Fruit fly (Drosophila melanogaster) whole organism, embryonic: ENCODE data around the gene CG10584.

Experiments
- Aef1 ChIP-seq: fragments of 200-800 bp; sonication (Bioruptor generic); IDR thresholded peaks from 3 replicates; pipeline ENCODE4 v1.3.6; 2022; ENCODE audit warnings: missing biosample characterization, missing genetic modification characterization
- Bgb ChIP-seq: fragments of 200-800 bp; sonication (Bioruptor generic); IDR thresholded peaks from 2 replicates; pipeline ENCODE4 v1.3.6; 2022; ENCODE audit warnings: missing biosample characterization, missing genetic modification characterization; ENCODE audit not compliant: partially characterized antibody
- Blimp-1 ChIP-seq: fragments of 200-800 bp; sonication (Bioruptor generic); optimal IDR thresholded peaks from 3 replicates; lab custom pipeline; 2018; ENCODE audit warnings: missing biosample characterization, missing genetic modification characterization, mild to moderate bottlenecking, moderate library complexity, missing genetic modification reagents
- CG1024 ChIP-seq: fragments of 200-800 bp; sonication (Bioruptor generic); IDR thresholded peaks from 2 replicates; pipeline ENCODE4 v1.3.6; 2022; ENCODE audit warnings: missing biosample characterization, missing genetic modification characterization
- CG10321 ChIP-seq: fragments of 200-800 bp; sonication (Bioruptor generic); IDR thresholded peaks from 2 replicates; pipeline ENCODE4 v1.3.6; 2022; ENCODE audit warnings: missing biosample characterization, missing genetic modification characterization
- CG10431 ChIP-seq: fragments of 200-800 bp; sonication (Bioruptor generic); optimal IDR thresholded peaks from 3 replicates; lab custom pipeline; 2018; ENCODE audit warnings: missing biosample characterization, mild to moderate bottlenecking, missing genetic modification characterization
- CG12769 ChIP-seq: fragments of 200-800 bp; sonication (Bioruptor generic); optimal IDR thresholded peaks from 2 replicates; lab custom pipeline; 2019; ENCODE audit warnings: missing biosample characterization, mild to moderate bottlenecking, missing genetic modification characterization, moderate library complexity
- CG13894 ChIP-seq: fragments of 200-800 bp; sonication (Bioruptor generic); optimal IDR thresholded peaks from 3 replicates; lab custom pipeline; 2018; ENCODE audit warnings: missing biosample characterization, mild to moderate bottlenecking, missing genetic modification characterization, moderate library complexity
- CG15269 ChIP-seq: fragments of 200-800 bp; sonication (Bioruptor generic); optimal IDR thresholded peaks from 2 replicates; lab custom pipeline; 2018; ENCODE audit warnings: missing biosample characterization, mild to moderate bottlenecking, missing genetic modification characterization, moderate library complexity
- CG1832 ChIP-seq: fragments of 200-800 bp; sonication (Bioruptor generic); optimal IDR thresholded peaks from 2 replicates; lab custom pipeline; 2017; ENCODE audit warnings: missing biosample characterization, mild to moderate bottlenecking, missing genetic modification characterization, inconsistent platforms
- CG18764 ChIP-seq: fragments of 200-800 bp; sonication (Bioruptor generic); optimal IDR thresholded peaks from 3 replicates; lab custom pipeline; 2016; ENCODE audit warnings: missing biosample characterization, missing genetic modification characterization
- CG31224 ChIP-seq: fragments of 200-800 bp; sonication (Bioruptor generic); IDR thresholded peaks from 2 replicates; pipeline ENCODE4 v1.3.6; 2022; ENCODE audit warnings: missing biosample characterization, missing genetic modification characterization
- CG31388 ChIP-seq: fragments of 200-800 bp; sonication (Bioruptor generic); optimal IDR thresholded peaks from 2 replicates; lab custom pipeline; 2016; ENCODE audit warnings: missing biosample characterization, missing genetic modification characterization
- CG3281 ChIP-seq: fragments of 200-800 bp; sonication (Bioruptor generic); optimal IDR thresholded peaks from 3 replicates; lab custom pipeline; 2017; ENCODE audit warnings: missing biosample characterization, mild to moderate bottlenecking, missing genetic modification characterization
- CG34224 ChIP-seq: fragments of 200-800 bp; sonication (Bioruptor generic); IDR thresholded peaks from 3 replicates; pipeline ENCODE4 v1.3.6; 2022; ENCODE audit warnings: missing biosample characterization, missing genetic modification characterization; ENCODE audit not compliant: partially characterized antibody
- CG3995 ChIP-seq: fragments of 200-800 bp; sonication (Bioruptor generic); optimal IDR thresholded peaks from 3 replicates; lab custom pipeline; 2016; ENCODE audit warnings: missing biosample characterization, missing genetic modification characterization
- CG6683 ChIP-seq: fragments of 200-800 bp; sonication (Bioruptor generic); optimal IDR thresholded peaks from 2 replicates; lab custom pipeline; 2017; ENCODE audit warnings: missing biosample characterization, mild to moderate bottlenecking, missing genetic modification characterization, missing genetic modification reagents
- CG6791 ChIP-seq: fragments of 200-800 bp; sonication (Bioruptor generic); IDR thresholded peaks from 3 replicates; pipeline ENCODE4 v1.3.6; 2022; ENCODE audit warnings: missing biosample characterization, missing genetic modification characterization; ENCODE audit not compliant: partially characterized antibody
- CG7928 ChIP-seq: fragments of 200-800 bp; sonication (Bioruptor generic); optimal IDR thresholded peaks from 2 replicates; lab custom pipeline; 2017; ENCODE audit warnings: missing biosample characterization, mild to moderate bottlenecking, missing genetic modification characterization
- CG8290 ChIP-seq, 3 experiments: fragments of 200-800 bp; sonication (Bioruptor generic); optimal IDR thresholded peaks; 2 replicates each; lab custom pipeline; 2016 to 2019; ENCODE audit warnings: missing biosample characterization in 3 of 3, missing genetic modification characterization in 3 of 3, mild to moderate bottlenecking in 2 of 3, moderate library complexity in 1 of 3
- CG9797 ChIP-seq: fragments of 200-800 bp; sonication (Bioruptor generic); optimal IDR thresholded peaks from 3 replicates; lab custom pipeline; 2018; ENCODE audit warnings: missing biosample characterization, mild to moderate bottlenecking, missing genetic modification characterization
- CG9876 ChIP-seq: fragments of 200-800 bp; sonication (Bioruptor generic); optimal IDR thresholded peaks from 2 replicates; lab custom pipeline; 2016; ENCODE audit warnings: missing biosample characterization, missing genetic modification characterization
- CoRest ChIP-seq: fragments of 200-800 bp; sonication (Bioruptor generic); optimal IDR thresholded peaks from 3 replicates; lab custom pipeline; 2018; ENCODE audit warnings: missing biosample characterization, mild to moderate bottlenecking, missing genetic modification characterization, moderate library complexity
- Ets97D ChIP-seq: fragments of 200-800 bp; sonication (Bioruptor generic); optimal IDR thresholded peaks from 3 replicates; lab custom pipeline; 2016; ENCODE audit warnings: missing biosample characterization, missing genetic modification characterization
- Gsc ChIP-seq: fragments of 200-800 bp; sonication (Bioruptor generic); IDR thresholded peaks from 2 replicates; pipeline ENCODE4 v1.3.6; 2022; ENCODE audit warnings: missing biosample characterization, missing genetic modification characterization
- Hr39 ChIP-seq: fragments of >200 bp; optimal IDR thresholded peaks from 2 replicates; lab custom pipeline; 2017
- Lhr ChIP-seq: fragments of 200-800 bp; sonication (Bioruptor generic); optimal IDR thresholded peaks from 3 replicates; lab custom pipeline; 2017; ENCODE audit warnings: mild to moderate bottlenecking, missing biosample characterization, missing genetic modification reagents, missing genetic modification characterization
- Lim3 ChIP-seq: fragments of 200-800 bp; sonication (Bioruptor generic); IDR thresholded peaks from 2 replicates; pipeline ENCODE4 v1.3.6; 2022; ENCODE audit warnings: missing biosample characterization, missing genetic modification characterization
- Nf-YB ChIP-seq: fragments of 200-800 bp; sonication (Bioruptor generic); optimal IDR thresholded peaks from 3 replicates; lab custom pipeline; 2019; ENCODE audit warnings: missing biosample characterization, mild to moderate bottlenecking, missing genetic modification characterization, moderate library complexity
- Oaz ChIP-seq: fragments of 200-800 bp; sonication (Bioruptor generic); IDR thresholded peaks from 2 replicates; pipeline ENCODE4 v1.3.6; 2022; ENCODE audit warnings: missing biosample characterization, missing genetic modification characterization
- Sin3A ChIP-seq: fragments of >200 bp; optimal IDR thresholded peaks from 2 replicates; lab custom pipeline; 2018
- Sry-β ChIP-seq: fragments of 200-800 bp; sonication (Bioruptor generic); optimal IDR thresholded peaks from 2 replicates; lab custom pipeline; 2018; ENCODE audit warnings: missing biosample characterization, mild to moderate bottlenecking, missing genetic modification characterization, moderate library complexity
- Ssrp ChIP-seq: fragments of 200-800 bp; sonication (Bioruptor generic); optimal IDR thresholded peaks from 2 replicates; lab custom pipeline; 2018; ENCODE audit warnings: missing biosample characterization, mild to moderate bottlenecking, missing genetic modification characterization, moderate library complexity
- Taf1 ChIP-seq: fragments of 200-800 bp; sonication (Bioruptor generic); IDR thresholded peaks from 2 replicates; pipeline ENCODE4 v1.3.6; 2022; ENCODE audit warnings: missing biosample characterization, missing genetic modification characterization
- bowl ChIP-seq: fragments of 200-800 bp; sonication (Bioruptor generic); IDR thresholded peaks from 2 replicates; pipeline ENCODE4 v1.3.6; 2022; ENCODE audit warnings: missing biosample characterization, missing genetic modification characterization
- chinmo ChIP-seq: fragments of 200-800 bp; sonication (Bioruptor generic); IDR thresholded peaks from 4 replicates; pipeline ENCODE4 v1.3.6; 2022; ENCODE audit warnings: missing biosample characterization, missing genetic modification characterization; ENCODE audit not compliant: partially characterized antibody
- ci ChIP-seq: fragments of 200-800 bp; sonication (Bioruptor generic); IDR thresholded peaks from 3 replicates; pipeline ENCODE4 v1.3.6; 2022; ENCODE audit warnings: missing biosample characterization, missing genetic modification characterization
- fd3F ChIP-seq: fragments of 200-800 bp; sonication (Bioruptor generic); optimal IDR thresholded peaks from 2 replicates; lab custom pipeline; 2018; ENCODE audit warnings: missing biosample characterization, mild to moderate bottlenecking, missing genetic modification characterization, moderate library complexity
- ftz-f1 ChIP-seq: fragments of 200-800 bp; sonication (Bioruptor generic); optimal IDR thresholded peaks from 2 replicates; lab custom pipeline; 2016; ENCODE audit warnings: missing biosample characterization, missing genetic modification characterization
- grau ChIP-seq: fragments of 200-800 bp; optimal IDR thresholded peaks from 3 replicates; lab custom pipeline; 2019; ENCODE audit warnings: missing biosample characterization, mild to moderate bottlenecking, missing genetic modification characterization, moderate library complexity
- hth ChIP-seq: fragments of >200 bp; optimal IDR thresholded peaks from 2 replicates; lab custom pipeline; 2017; ENCODE audit warnings: inconsistent platforms
- jing ChIP-seq: fragments of 200-800 bp; sonication (Bioruptor generic); optimal IDR thresholded peaks from 2 replicates; lab custom pipeline; 2018; ENCODE audit warnings: missing biosample characterization, mild to moderate bottlenecking, missing genetic modification characterization
- kni ChIP-seq: fragments of 200-800 bp; sonication (Bioruptor generic); optimal IDR thresholded peaks from 3 replicates; lab custom pipeline; 2017; ENCODE audit warnings: mild to moderate bottlenecking, missing biosample characterization, missing genetic modification reagents, missing genetic modification characterization
- lmd ChIP-seq: fragments of 200-800 bp; sonication (Bioruptor generic); IDR thresholded peaks from 2 replicates; pipeline ENCODE4 v1.3.6; 2022; ENCODE audit warnings: missing biosample characterization, missing genetic modification characterization
- peb ChIP-seq: fragments of 200-800 bp; sonication (Bioruptor generic); IDR thresholded peaks from 2 replicates; pipeline ENCODE4 v1.3.6; 2022; ENCODE audit warnings: missing biosample characterization, missing genetic modification characterization
- pita ChIP-seq: fragments of 200-800 bp; sonication (Bioruptor generic); optimal IDR thresholded peaks from 2 replicates; lab custom pipeline; 2017; ENCODE audit warnings: missing biosample characterization, mild to moderate bottlenecking, missing genetic modification characterization
- schlank ChIP-seq: fragments of 200-800 bp; sonication (Bioruptor generic); optimal IDR thresholded peaks from 2 replicates; lab custom pipeline; 2018; ENCODE audit warnings: missing biosample characterization, mild to moderate bottlenecking, missing genetic modification characterization
- wek ChIP-seq: fragments of 200-800 bp; sonication (Bioruptor generic); optimal IDR thresholded peaks from 3 replicates; lab custom pipeline; 2018; ENCODE audit warnings: missing biosample characterization, mild to moderate bottlenecking, missing genetic modification characterization, moderate library complexity

Gene CG10584

dm6 chr3L:21034281-21035221 lies 3.4 kb upstream of the CG10584 start, which contains the start of gene siz (continued):
- TF ChIP-seq schlank (tag; lab: Kevin White, UChicago) = no peak
- TF ChIP-seq jing (GFP tag; lab: Kevin White, UChicago) = no peak
- TF ChIP-seq Sry-β (GFP tag; lab: Kevin White, UChicago) = no peak
- TF ChIP-seq CG34224 (GFP tag; lab: Robert Waterston, UW) = peak; percentile 45; the same call in 2 of the 3 replicates
- TF ChIP-seq Blimp-1 (GFP tag; lab: Kevin White, UChicago) = no peak
- no peak for TF ChIP-seq CG31388
- TF ChIP-seq Sin3A (lab: Kevin White, UChicago) = no peak
- TF ChIP-seq ftz-f1 (GFP tag; lab: Kevin White, UChicago) = peak; percentile 33
- no peak for TF ChIP-seq CG1024
- peak; percentile 57 for TF ChIP-seq Ets97D
- no peak for TF ChIP-seq peb (GFP tag; lab: Robert Waterston, UW)
- TF ChIP-seq Hr39 = peak; percentile 11
- TF ChIP-seq grau (tag; lab: Kevin White, UChicago) = peak; percentile 29
- TF ChIP-seq hth (lab: Kevin White, UChicago) = no peak
- TF ChIP-seq Bgb (GFP tag; lab: Robert Waterston, UW) = peak; percentile 67
- peak; percentile 2 for TF ChIP-seq kni (GFP tag; lab: Kevin White, UChicago)
- no peak for TF ChIP-seq Lim3
- peak; percentile 94 for TF ChIP-seq Lhr (GFP tag; lab: Kevin White, UChicago)
- no peak for TF ChIP-seq Taf1
- TF ChIP-seq CG9797 (GFP tag; lab: Kevin White, UChicago) = peak; percentile 98
- 0 out of 2 replicates have a peak, but pooled peaks have one; percentile 10 for TF ChIP-seq CG10321
- TF ChIP-seq CG13894 = peak; percentile 37
- TF ChIP-seq lmd = no peak
- no peak for TF ChIP-seq Gsc (GFP tag; lab: Robert Waterston, UW)
- no peak for TF ChIP-seq CG3995 (GFP tag; lab: Kevin White, UChicago)
- TF ChIP-seq CG7928 (GFP tag; lab: Kevin White, UChicago) = peak; percentile 47
- TF ChIP-seq bowl (GFP tag; lab: Robert Waterston, UW) = no peak
- peak; percentile 54 for TF ChIP-seq CG12769 (tag; lab: Kevin White, UChicago)
- TF ChIP-seq fd3F = no peak
- peak; percentile 31 for TF ChIP-seq wek (GFP tag; lab: Kevin White, UChicago)
- TF ChIP-seq CG10431 (GFP tag; lab: Kevin White, UChicago) = peak; percentile 29
- no peak for TF ChIP-seq Aef1 (GFP tag; lab: Robert Waterston, UW)
- TF ChIP-seq CG6683 (GFP tag; lab: Kevin White, UChicago) = peak; percentile 8
- TF ChIP-seq CG8290 (GFP tag; optimal IDR thresholded peaks at IDR 0.05; lab: Kevin White, UChicago) = peak; percentile 8
- peak in 1 of 2 experiments; percentile 65 for TF ChIP-seq CG8290 (tag; optimal IDR thresholded peaks at IDR 0.05; lab: Kevin White, UChicago)
- TF ChIP-seq CG3281 (GFP tag; lab: Kevin White, UChicago) = peak; percentile 32
- no peak for TF ChIP-seq CG18764 (GFP tag; lab: Kevin White, UChicago)
- peak; percentile 54 for TF ChIP-seq CoRest (tag; lab: Kevin White, UChicago)
- TF ChIP-seq Nf-YB (GFP tag; lab: Kevin White, UChicago) = peak; percentile 1
- no peak for TF ChIP-seq Ssrp (tag; lab: Kevin White, UChicago)
- peak; percentile 56; the same call in 1 of the 3 replicates for TF ChIP-seq CG6791
- TF ChIP-seq ci (GFP tag; lab: Robert Waterston, UW) = peak; percentile 56; the same call in 2 of the 3 replicates
- peak; percentile 8 for TF ChIP-seq CG1832
- no peak for TF ChIP-seq CG9876 (GFP tag; lab: Kevin White, UChicago)
- no peak for TF ChIP-seq Oaz (GFP tag; lab: Robert Waterston, UW)
- no peak for TF ChIP-seq pita
- TF ChIP-seq CG31224 (GFP tag; lab: Robert Waterston, UW) = no peak
- TF ChIP-seq chinmo (GFP tag; lab: Robert Waterston, UW) = peak; percentile 76; the same call in 1 of the 4 replicates
- peak; percentile 43 for TF ChIP-seq CG15269 (tag; lab: Kevin White, UChicago)
